Worm (Caenorhabditis elegans): ENCODE results near the gene pal-1.
A peak's percentile ranks its signal among the peaks of the same experiment; 100 is the strongest.

Gene pal-1

DNA sequence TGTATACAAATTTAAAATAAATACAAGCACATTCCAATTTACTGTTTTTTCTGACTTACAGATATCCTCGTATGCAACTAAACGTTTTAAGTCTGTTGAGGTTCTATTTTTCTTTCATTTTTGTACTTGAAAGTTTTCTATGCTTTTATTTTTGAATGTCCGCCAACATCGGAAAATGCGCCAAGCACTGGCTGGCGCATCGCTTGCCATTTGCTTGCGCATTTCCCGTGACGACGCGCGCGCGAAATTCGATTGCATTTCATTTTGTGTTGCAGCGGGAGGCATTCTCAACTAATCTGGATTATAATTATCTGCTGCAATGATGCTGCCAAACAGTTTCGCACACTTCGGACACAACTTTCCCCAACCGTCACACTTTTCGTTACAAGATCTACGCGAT is 52.4 kb downstream of the pal-1 start, which contains the start of gene fbxl-2 (continued):
- peak; percentile 76 for TF ChIP-seq nhr-28 (tag; optimal IDR thresholded peaks at IDR 0.05)
- 0 out of 2 replicates have a peak, but pooled peaks have one; percentile 54 for TF ChIP-seq snpc-1.2 (GFP tag; IDR thresholded peaks at IDR 0.05)
